Fruit fly (Drosophila melanogaster) whole organism, adult: ENCODE measurements around the gene CG31262.

Experiments used
- CG11617 ChIP-seq: fragments of 200-800 bp; sonication (Bioruptor generic); optimal IDR thresholded peaks from 2 replicates; lab custom pipeline; 2017; ENCODE audit warnings: mild to moderate bottlenecking, missing biosample characterization, missing genetic modification reagents, missing genetic modification characterization
- CG12768 ChIP-seq: fragments of 200-800 bp; sonication (Bioruptor generic); optimal IDR thresholded peaks from 2 replicates; lab custom pipeline; 2017; ENCODE audit warnings: missing biosample characterization, missing genetic modification characterization, mild to moderate bottlenecking, moderate library complexity, missing genetic modification reagents
- CG14711 ChIP-seq: fragments of 200-800 bp; sonication (Bioruptor generic); optimal IDR thresholded peaks from 2 replicates; lab custom pipeline; 2018; ENCODE audit warnings: missing biosample characterization, mild to moderate bottlenecking, missing genetic modification characterization, moderate library complexity
- CG1620 ChIP-seq: fragments of 200-800 bp; sonication (Bioruptor generic); optimal IDR thresholded peaks from 2 replicates; lab custom pipeline; 2016; ENCODE audit warnings: missing biosample characterization, missing genetic modification characterization
- CG33017 ChIP-seq: fragments of 200-800 bp; sonication (Bioruptor generic); optimal IDR thresholded peaks from 2 replicates; lab custom pipeline; 2018; ENCODE audit warnings: missing biosample characterization, mild to moderate bottlenecking, missing genetic modification characterization, moderate library complexity
- CG5204 ChIP-seq: fragments of 200-800 bp; sonication (Bioruptor generic); optimal IDR thresholded peaks from 2 replicates; lab custom pipeline; 2016; ENCODE audit warnings: missing biosample characterization, missing genetic modification characterization
- CG7045 ChIP-seq: fragments of 200-800 bp; sonication (Bioruptor generic); optimal IDR thresholded peaks from 2 replicates; lab custom pipeline; 2017; ENCODE audit warnings: missing biosample characterization, mild to moderate bottlenecking, missing genetic modification characterization
- CG7101 ChIP-seq: fragments of 200-800 bp; sonication (Bioruptor generic); optimal IDR thresholded peaks from 2 replicates; lab custom pipeline; 2018; ENCODE audit warnings: missing biosample characterization, mild to moderate bottlenecking, missing genetic modification characterization, moderate library complexity
- Clk ChIP-seq: fragments of 200-800 bp; sonication (Bioruptor generic); optimal IDR thresholded peaks from 2 replicates; lab custom pipeline; 2017; ENCODE audit warnings: missing biosample characterization, missing genetic modification characterization
- Crg-1 ChIP-seq: fragments of 200-800 bp; sonication (Bioruptor generic); optimal IDR thresholded peaks from 2 replicates; lab custom pipeline; 2016; ENCODE audit warnings: missing biosample characterization, missing genetic modification characterization
- Hr96 ChIP-seq: fragments of 200-800 bp; sonication (Bioruptor generic); optimal IDR thresholded peaks from 2 replicates; lab custom pipeline; 2016; ENCODE audit warnings: missing biosample characterization, missing genetic modification characterization
- Mnt ChIP-seq: fragments of 200-800 bp; sonication (Bioruptor generic); optimal IDR thresholded peaks from 2 replicates; lab custom pipeline; 2016; ENCODE audit warnings: missing biosample characterization, mild to moderate bottlenecking, missing genetic modification characterization
- bab1 ChIP-seq: fragments of 200-800 bp; sonication (Bioruptor generic); optimal IDR thresholded peaks from 3 replicates; lab custom pipeline; 2019; ENCODE audit warnings: missing biosample characterization, mild to moderate bottlenecking, missing genetic modification characterization, moderate library complexity
- cic ChIP-seq: fragments of 200-800 bp; sonication (Bioruptor generic); optimal IDR thresholded peaks from 2 replicates; lab custom pipeline; 2017; ENCODE audit warnings: missing biosample characterization, mild to moderate bottlenecking, missing genetic modification characterization, moderate library complexity
- cnc ChIP-seq, 2 experiments: fragments of >200 bp; optimal IDR thresholded peaks; 2 replicates each; lab custom pipeline; 2017
- kay ChIP-seq: fragments of 200-800 bp; sonication (Bioruptor generic); peaks from one replicate; lab custom pipeline; 2016; ENCODE audit warnings: missing biosample characterization, missing genetic modification characterization, borderline replicate concordance
- ovo ChIP-seq: fragments of 200-800 bp; sonication (Bioruptor generic); optimal IDR thresholded peaks from 2 replicates; lab custom pipeline; 2016; ENCODE audit warnings: missing biosample characterization, missing genetic modification characterization
- pad ChIP-seq: fragments of 200-800 bp; sonication (Bioruptor generic); optimal IDR thresholded peaks from 3 replicates; lab custom pipeline; 2017; ENCODE audit warnings: missing biosample characterization, missing genetic modification characterization, mild to moderate bottlenecking, moderate library complexity, missing genetic modification reagents
- tj ChIP-seq: fragments of 200-800 bp; sonication (Bioruptor generic); optimal IDR thresholded peaks from 3 replicates; lab custom pipeline; 2017; ENCODE audit warnings: missing biosample characterization, mild to moderate bottlenecking, missing genetic modification characterization, moderate library complexity
- toe ChIP-seq: fragments of 200-800 bp; sonication (Bioruptor generic); optimal IDR thresholded peaks from 2 replicates; lab custom pipeline; 2016; ENCODE audit warnings: missing biosample characterization, missing genetic modification characterization

CG31262 gene

DNA sequence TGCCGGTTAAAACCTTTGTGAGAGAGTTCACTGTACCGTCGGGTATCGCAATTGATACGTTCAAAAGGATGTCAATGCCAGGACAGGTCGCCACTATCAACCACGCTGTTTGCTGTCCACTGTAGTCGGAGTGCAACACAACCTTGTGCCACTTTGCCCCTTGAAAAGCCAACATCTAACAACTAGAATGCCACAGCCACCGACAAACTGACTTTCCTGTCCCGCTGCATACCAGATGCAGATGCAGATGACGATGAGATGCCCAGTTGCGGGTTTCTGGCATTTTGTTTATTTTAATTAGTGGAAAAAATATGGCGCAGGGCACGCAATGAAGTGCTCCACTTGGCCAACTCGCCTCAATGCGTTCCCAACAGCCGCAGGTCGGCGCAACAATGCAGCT lies at the start of gene CG31262:
Gene CG31262, minus strand, starts transcription at position 101 of the 400 bp plus-strand sequence.
- TF ChIP-seq tj (GFP tag; lab: Kevin White, UChicago) (no peak), kay (GFP tag; lab: Kevin White, UChicago) (no peak)

DNA sequence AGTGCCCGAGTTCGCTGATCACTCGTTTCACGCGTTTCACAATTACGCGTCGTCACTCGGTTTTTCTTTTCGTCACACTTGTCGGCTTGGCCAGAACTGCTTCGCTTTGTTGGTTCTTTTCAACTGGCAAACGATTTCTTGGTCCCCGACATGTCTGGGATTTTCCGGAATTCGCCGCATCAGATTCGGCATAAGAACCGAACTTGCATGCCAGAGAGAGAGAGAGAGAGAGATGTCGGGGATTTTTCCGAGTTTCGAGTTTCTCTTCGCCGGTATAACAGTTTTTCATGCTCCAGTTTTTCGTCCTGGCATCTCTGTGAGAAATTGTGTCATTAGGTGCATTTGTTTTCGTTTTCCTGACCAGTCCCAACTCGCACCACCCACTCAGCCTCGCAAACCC lies 42.1 kb upstream of the CG31262 start, which contains the start of the genes beat-IIb and CG44257:
Gene beat-IIb, minus strand, starts transcription at position 101 of the 400 bp plus-strand sequence.
Gene CG44257, plus strand, starts transcription at position 330 of the 400 bp plus-strand sequence.
- TF ChIP-seq CG1620 (GFP tag; lab: Kevin White, UChicago): no peak
- TF ChIP-seq pad (GFP tag; lab: Kevin White, UChicago): no peak
- no peak for TF ChIP-seq Hr96 (GFP tag; lab: Kevin White, UChicago)
- TF ChIP-seq Mnt: no peak
- no peak for TF ChIP-seq CG14711 (tag; lab: Kevin White, UChicago)
- no peak for TF ChIP-seq CG11617 (GFP tag; lab: Kevin White, UChicago)
- no peak for TF ChIP-seq CG33017 (tag; lab: Kevin White, UChicago)
- TF ChIP-seq Clk (GFP tag; lab: Kevin White, UChicago): no peak
- TF ChIP-seq cic (GFP tag; lab: Kevin White, UChicago): no peak
- no peak for TF ChIP-seq cnc (optimal IDR thresholded peaks at IDR 0.05; lab: Kevin White, UChicago)
- TF ChIP-seq bab1 (GFP tag; lab: Kevin White, UChicago): no peak
- TF ChIP-seq CG7045 (GFP tag; lab: Kevin White, UChicago): no peak
- no peak for TF ChIP-seq tj (GFP tag; lab: Kevin White, UChicago)
- TF ChIP-seq CG7101 (tag; lab: Kevin White, UChicago): no peak
- no peak for TF ChIP-seq toe (GFP tag; lab: Kevin White, UChicago)
- TF ChIP-seq CG12768: no peak

DNA sequence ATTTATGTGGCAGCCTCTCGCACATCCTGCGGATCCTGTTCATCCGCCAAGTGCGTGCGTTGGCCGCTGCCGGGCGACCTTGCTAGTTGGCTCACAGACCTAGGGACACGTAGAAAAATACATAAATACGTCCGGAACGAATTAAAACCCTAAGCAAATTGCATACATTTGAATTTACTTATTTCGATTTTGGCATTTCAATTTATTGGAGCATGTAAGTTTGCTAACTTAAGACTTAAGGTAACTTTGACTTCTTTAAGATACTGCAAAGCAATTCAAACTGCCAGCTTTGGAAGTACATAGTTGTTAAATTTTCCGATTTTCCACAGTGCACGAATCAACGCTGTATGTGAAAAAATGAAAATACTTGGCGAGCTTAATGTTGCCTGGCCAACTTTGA lies 31.2 kb upstream of the CG31262 start, which contains the start of gene CG44259:
Gene CG44259, minus strand, starts transcription at position 101 of the 400 bp plus-strand sequence.
- TF ChIP-seq CG11617 (GFP tag; lab: Kevin White, UChicago): no peak
- no peak for TF ChIP-seq Mnt
- TF ChIP-seq CG1620 (GFP tag; lab: Kevin White, UChicago): no peak
- TF ChIP-seq Hr96 (GFP tag; lab: Kevin White, UChicago): no peak
- no peak for TF ChIP-seq cic (GFP tag; lab: Kevin White, UChicago)
- no peak for TF ChIP-seq cnc (optimal IDR thresholded peaks at IDR 0.05; lab: Kevin White, UChicago)

DNA sequence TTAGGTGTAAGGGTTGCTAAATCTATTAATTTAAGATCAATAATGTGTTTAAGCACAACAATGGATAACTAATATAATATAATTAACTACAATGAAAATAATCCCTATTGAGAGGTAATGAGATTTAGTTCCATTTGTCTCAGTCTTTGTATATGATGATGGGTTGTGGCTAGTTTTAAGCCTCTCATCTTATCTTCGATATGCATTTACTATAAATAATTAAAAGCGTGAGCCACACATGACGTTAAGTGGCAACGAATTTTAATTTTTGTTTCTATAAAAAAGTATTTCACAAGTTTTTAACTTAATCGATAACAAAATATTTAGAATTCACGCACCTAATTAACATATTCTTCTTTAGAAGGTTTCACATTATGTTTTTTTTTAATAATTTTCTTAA lies 28.4 kb upstream of the CG31262 start:
- TF ChIP-seq Mnt (no peak), Hr96 (GFP tag; lab: Kevin White, UChicago) (no peak)

dm6 chr3R:17249233-17249632 lies 26.4 kb upstream of the CG31262 start:
- no peak for TF ChIP-seq CG14711 (tag; lab: Kevin White, UChicago)
- no peak for TF ChIP-seq CG11617 (GFP tag; lab: Kevin White, UChicago)
- TF ChIP-seq Mnt: no peak
- TF ChIP-seq CG7101 (tag; lab: Kevin White, UChicago): no peak
- TF ChIP-seq CG5204 (GFP tag; lab: Kevin White, UChicago): no peak
- no peak for TF ChIP-seq tj (GFP tag; lab: Kevin White, UChicago)
- TF ChIP-seq ovo (GFP tag; lab: Kevin White, UChicago): no peak
- TF ChIP-seq CG1620 (GFP tag; lab: Kevin White, UChicago): no peak
- TF ChIP-seq CG12768: no peak
- no peak for TF ChIP-seq Crg-1
- TF ChIP-seq cnc (optimal IDR thresholded peaks at IDR 0.05; lab: Kevin White, UChicago): no peak
- no peak for TF ChIP-seq cic (GFP tag; lab: Kevin White, UChicago)
- no peak for TF ChIP-seq pad (GFP tag; lab: Kevin White, UChicago)

- TF ChIP-seq Clk (GFP tag; lab: Kevin White, UChicago) (no peak), CG33017 (tag; lab: Kevin White, UChicago) (no peak), CG12768 (no peak), CG14711 (tag; lab: Kevin White, UChicago) (no peak), ovo (GFP tag; lab: Kevin White, UChicago) (no peak), CG7045 (GFP tag; lab: Kevin White, UChicago) (no peak), toe (GFP tag; lab: Kevin White, UChicago) (no peak), cnc (optimal IDR thresholded peaks at IDR 0.05; lab: Kevin White, UChicago) (no peak)
Measured at dm6 chr3R:17247699-17248098, 24.8 kb upstream of the CG31262 start.

DNA sequence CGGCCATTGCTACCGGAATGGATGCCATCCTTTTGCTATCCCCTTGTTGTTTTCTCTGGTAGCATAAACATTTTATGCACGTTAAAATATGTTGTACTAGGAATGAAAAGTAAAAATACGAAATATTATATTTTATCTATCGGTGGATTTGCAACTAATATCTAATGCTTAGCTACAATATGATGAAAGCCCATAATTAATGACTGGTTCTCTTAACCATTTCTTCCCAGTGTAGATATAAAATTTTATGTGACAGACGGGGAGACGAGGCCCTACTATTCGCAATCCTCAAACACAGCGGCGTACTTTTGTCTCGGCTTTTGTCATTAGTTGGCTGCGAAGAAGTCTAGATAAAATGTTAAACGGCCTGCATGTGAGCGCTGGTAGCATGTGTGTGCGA lies 14.1 kb upstream of the CG31262 start:
- TF ChIP-seq pad (GFP tag; lab: Kevin White, UChicago): no peak
- TF ChIP-seq cic (GFP tag; lab: Kevin White, UChicago): no peak
- TF ChIP-seq Mnt: no peak
- TF ChIP-seq Clk (GFP tag; lab: Kevin White, UChicago): no peak
- TF ChIP-seq CG11617 (GFP tag; lab: Kevin White, UChicago): no peak
- no peak for TF ChIP-seq kay (GFP tag; lab: Kevin White, UChicago)
- no peak for TF ChIP-seq Hr96 (GFP tag; lab: Kevin White, UChicago)
- TF ChIP-seq toe (GFP tag; lab: Kevin White, UChicago): no peak
- no peak for TF ChIP-seq CG33017 (tag; lab: Kevin White, UChicago)
- TF ChIP-seq CG1620 (GFP tag; lab: Kevin White, UChicago): no peak
- TF ChIP-seq Crg-1: no peak
- TF ChIP-seq bab1 (GFP tag; lab: Kevin White, UChicago): no peak
- no peak for TF ChIP-seq CG12768
- no peak for TF ChIP-seq cnc (optimal IDR thresholded peaks at IDR 0.05; lab: Kevin White, UChicago)
- TF ChIP-seq CG7045 (GFP tag; lab: Kevin White, UChicago): no peak
- no peak for TF ChIP-seq tj (GFP tag; lab: Kevin White, UChicago)
- TF ChIP-seq CG7101 (tag; lab: Kevin White, UChicago): no peak
